Worm (Caenorhabditis elegans) whole organism, L4 larva: Measurements from ENCODE around the gene dep-1.

Experiments used
- D1046.2 ChIP-seq: fragments of 200-800 bp; sonication (Bioruptor generic); IDR thresholded peaks from 2 replicates; pipeline ENCODE4 v1.3.6; 2022; ENCODE audit warnings: missing genetic modification characterization, missing compliant biosample characterization
- T20F7.1 ChIP-seq: fragments of 200-800 bp; sonication (Bioruptor generic); optimal IDR thresholded peaks from 2 replicates; lab custom pipeline; 2018; ENCODE audit warnings: mild to moderate bottlenecking, missing genetic modification characterization, missing compliant biosample characterization
- Y48G9A.11 ChIP-seq: fragments of 200-800 bp; sonication (Bioruptor generic); IDR thresholded peaks from 2 replicates; pipeline ENCODE4 v1.3.6; 2022; ENCODE audit warnings: missing genetic modification reagents, missing genetic modification characterization, missing compliant biosample characterization
- aha-1 ChIP-seq: fragments of 150-350 bp; peaks from one replicate; lab custom pipeline; 2014; ENCODE audit warnings: missing biosample characterization, missing genetic modification characterization
- arid-1 ChIP-seq: fragments of 200-800 bp; sonication (Bioruptor generic); conservative IDR thresholded peaks from 2 replicates; pipeline ENCODE4 v1.3.6; 2022; ENCODE audit warnings: missing genetic modification reagents, missing genetic modification characterization, missing compliant biosample characterization
- ceh-32 ChIP-seq: sonication (generic microtip); optimal IDR thresholded peaks from 2 replicates; lab custom pipeline; 2016; ENCODE audit warnings: mild to moderate bottlenecking, missing genetic modification characterization, missing compliant biosample characterization; ENCODE audit not compliant: poor library complexity
- daf-16 ChIP-seq, 3 experiments: sonication (generic microtip); optimal IDR thresholded peaks; 2 replicates each; lab custom pipeline; 2016 to 2017; ENCODE audit warnings: missing genetic modification characterization in 3 of 3, missing genetic modification reagents in 3 of 3, mild to moderate bottlenecking in 2 of 3, missing compliant biosample characterization in 2 of 3, missing biosample characterization in 1 of 3, moderate library complexity in 1 of 3
- daf-8 ChIP-seq: fragments of 200-800 bp; sonication (Bioruptor generic); IDR thresholded peaks from 2 replicates; pipeline ENCODE4 v1.3.6; 2022; ENCODE audit warnings: missing genetic modification characterization, missing compliant biosample characterization
- dmd-6 ChIP-seq: fragments of 200-800 bp; sonication (Bioruptor generic); IDR thresholded peaks from 2 replicates; pipeline ENCODE4 v1.3.6; 2022; ENCODE audit warnings: missing genetic modification reagents, missing genetic modification characterization, missing compliant biosample characterization
- dmd-8 ChIP-seq: fragments of 200-800 bp; sonication (Bioruptor generic); IDR thresholded peaks from 2 replicates; pipeline ENCODE4 v1.3.6; 2022; ENCODE audit warnings: missing genetic modification characterization, missing compliant biosample characterization
- fkh-10 ChIP-seq: fragments of 150-350 bp; optimal IDR thresholded peaks from 2 replicates; lab custom pipeline; 2014; ENCODE audit warnings: missing biosample characterization, missing genetic modification reagents, missing genetic modification characterization
- fos-1 ChIP-seq: fragments of 150-350 bp; optimal IDR thresholded peaks from 2 replicates; lab custom pipeline; 2014; ENCODE audit warnings: missing biosample characterization, missing genetic modification characterization
- hlh-11 ChIP-seq: fragments of 200-800 bp; sonication (Bioruptor generic); optimal IDR thresholded peaks from 2 replicates; lab custom pipeline; 2018; ENCODE audit warnings: mild to moderate bottlenecking, missing genetic modification characterization, missing compliant biosample characterization
- lin-39 ChIP-seq: fragments of 150-350 bp; optimal IDR thresholded peaks from 2 replicates; lab custom pipeline; 2014; ENCODE audit warnings: missing biosample characterization, missing genetic modification reagents, missing genetic modification characterization
- mdl-1 ChIP-seq, 2 experiments: fragments of 150-350 bp in 1 of 2; sonication (generic microtip) in 1 of 2; optimal IDR thresholded peaks; 2 replicates each; lab custom pipeline; 2014 to 2017; ENCODE audit warnings: missing biosample characterization in 2 of 2, missing genetic modification characterization in 2 of 2
- mes-2 ChIP-seq: sonication (generic microtip); optimal IDR thresholded peaks from 2 replicates; lab custom pipeline; 2016; ENCODE audit warnings: missing genotype, mild to moderate bottlenecking, missing genetic modification characterization, missing compliant biosample characterization; ENCODE audit not compliant: poor library complexity, severe bottlenecking
- mxl-2 ChIP-seq: fragments of 200-800 bp; sonication (Bioruptor generic); conservative IDR thresholded peaks from 2 replicates; pipeline ENCODE4 v1.3.6; 2022; ENCODE audit warnings: missing genetic modification reagents, missing genetic modification characterization, missing compliant biosample characterization
- nhr-11 ChIP-seq: fragments of 150-350 bp; optimal IDR thresholded peaks from 2 replicates; lab custom pipeline; 2014; ENCODE audit warnings: missing biosample characterization, missing genetic modification characterization
- nhr-237 ChIP-seq: sonication (generic microtip); optimal IDR thresholded peaks from 2 replicates; lab custom pipeline; 2017; ENCODE audit warnings: missing biosample characterization, missing genetic modification characterization
- nhr-28 ChIP-seq: fragments of 150-350 bp; optimal IDR thresholded peaks from 2 replicates; lab custom pipeline; 2014; ENCODE audit warnings: missing biosample characterization, missing genetic modification characterization
- nhr-41 ChIP-seq: fragments of 200-800 bp; sonication (Bioruptor generic); IDR thresholded peaks from 2 replicates; pipeline ENCODE4 v1.3.6; 2022; ENCODE audit warnings: missing genetic modification reagents, missing genetic modification characterization, missing compliant biosample characterization
- nhr-76 ChIP-seq: fragments of 150-350 bp; optimal IDR thresholded peaks from 2 replicates; lab custom pipeline; 2014; ENCODE audit warnings: missing biosample characterization, missing genetic modification characterization
- nhr-77 ChIP-seq: fragments of 150-350 bp; optimal IDR thresholded peaks from 2 replicates; lab custom pipeline; 2014; ENCODE audit warnings: missing biosample characterization, missing genetic modification characterization
- pha-4 ChIP-seq, 2 experiments: fragments of 150-350 bp in 1 of 2; fragments of 200-800 bp in 1 of 2; sonication (Bioruptor generic) in 1 of 2; IDR thresholded peaks in 1 of 2; optimal IDR thresholded peaks in 1 of 2; 2 replicates each; pipeline versions ENCODE4 v1.3.6 to Lab custom; 2014 to 2022; ENCODE audit warnings: missing genetic modification characterization in 2 of 2, missing genetic modification reagents in 2 of 2, missing biosample characterization in 1 of 2, missing compliant biosample characterization in 1 of 2
- pqm-1 ChIP-seq: sonication (generic microtip); optimal IDR thresholded peaks from 2 replicates; lab custom pipeline; 2017; ENCODE audit warnings: missing biosample characterization, missing genetic modification characterization
- rbr-2 ChIP-seq: sonication (generic microtip); optimal IDR thresholded peaks from 2 replicates; lab custom pipeline; 2016; ENCODE audit warnings: missing genotype, missing genetic modification characterization, missing compliant biosample characterization
- sdz-12 ChIP-seq: fragments of 200-800 bp; sonication (Bioruptor generic); optimal IDR thresholded peaks from 2 replicates; lab custom pipeline; 2018; ENCODE audit warnings: mild to moderate bottlenecking, missing genetic modification characterization, missing compliant biosample characterization
- snpc-1.2 ChIP-seq: fragments of 200-800 bp; sonication (Bioruptor generic); IDR thresholded peaks from 2 replicates; pipeline ENCODE4 v1.3.6; 2022; ENCODE audit warnings: missing genetic modification reagents, missing genetic modification characterization, missing compliant biosample characterization
- snpc-4 ChIP-seq: fragments of 150-350 bp; optimal IDR thresholded peaks from 2 replicates; lab custom pipeline; 2014; ENCODE audit warnings: missing biosample characterization, missing genetic modification characterization
- spr-1 ChIP-seq: sonication (generic microtip); optimal IDR thresholded peaks from 2 replicates; lab custom pipeline; 2016; ENCODE audit warnings: mild to moderate bottlenecking, missing genetic modification characterization, missing compliant biosample characterization
- tag-97 ChIP-seq: fragments of 200-800 bp; sonication (Bioruptor generic); IDR thresholded peaks from 2 replicates; pipeline ENCODE4 v1.3.6; 2022; ENCODE audit warnings: missing genetic modification characterization, missing compliant biosample characterization
- tra-1 ChIP-seq: fragments of 200-800 bp; sonication (Bioruptor generic); IDR thresholded peaks from 2 replicates; pipeline ENCODE4 v1.3.6; 2022; ENCODE audit warnings: missing genetic modification reagents, missing genetic modification characterization, missing compliant biosample characterization
- unc-39 ChIP-seq: sonication (generic microtip); optimal IDR thresholded peaks from 2 replicates; lab custom pipeline; 2017; ENCODE audit warnings: missing biosample characterization, missing genetic modification characterization
- zfp-2 ChIP-seq: sonication (generic microtip); optimal IDR thresholded peaks from 2 replicates; lab custom pipeline; 2016; ENCODE audit warnings: mild to moderate bottlenecking, missing genetic modification characterization, missing compliant biosample characterization
- zip-11 ChIP-seq: fragments of 200-800 bp; sonication (Bioruptor generic); IDR thresholded peaks from 2 replicates; pipeline ENCODE4 v1.3.6; 2022; ENCODE audit warnings: missing genetic modification characterization, missing compliant biosample characterization
- ztf-11 ChIP-seq: fragments of 150-350 bp; optimal IDR thresholded peaks from 2 replicates; lab custom pipeline; 2014; ENCODE audit warnings: missing biosample characterization, missing genetic modification characterization

The dep-1 gene

DNA sequence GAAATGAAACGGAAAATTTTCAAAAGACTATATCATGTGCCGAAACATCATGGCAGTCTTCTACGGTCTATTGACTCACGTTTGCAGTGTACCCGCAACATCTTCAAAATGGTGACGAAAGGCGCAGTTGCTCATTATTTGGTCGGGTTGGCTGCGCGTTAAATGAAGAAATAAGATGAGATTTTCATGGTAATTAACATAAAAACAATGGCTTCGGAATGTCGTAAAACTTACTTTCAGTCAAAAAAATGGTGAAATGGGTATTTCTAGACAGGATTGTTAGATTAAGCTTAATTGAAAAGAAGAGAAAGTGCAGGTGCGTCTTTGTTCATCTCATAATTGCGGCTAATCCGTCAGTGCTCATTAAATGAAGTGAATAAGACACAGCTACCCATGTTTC lies 34.0 kb upstream of the dep-1 start, which contains the start of gene T24B8.7:
TSS of gene T24B8.7 (minus strand) at position 101 of the 400 bp plus-strand sequence.
- TF ChIP-seq Y48G9A.11 (GFP tag; lab: Robert Waterston, UW) (no peak), aha-1 (tag; lab: Kevin White, UChicago) (peak; percentile 35)

DNA sequence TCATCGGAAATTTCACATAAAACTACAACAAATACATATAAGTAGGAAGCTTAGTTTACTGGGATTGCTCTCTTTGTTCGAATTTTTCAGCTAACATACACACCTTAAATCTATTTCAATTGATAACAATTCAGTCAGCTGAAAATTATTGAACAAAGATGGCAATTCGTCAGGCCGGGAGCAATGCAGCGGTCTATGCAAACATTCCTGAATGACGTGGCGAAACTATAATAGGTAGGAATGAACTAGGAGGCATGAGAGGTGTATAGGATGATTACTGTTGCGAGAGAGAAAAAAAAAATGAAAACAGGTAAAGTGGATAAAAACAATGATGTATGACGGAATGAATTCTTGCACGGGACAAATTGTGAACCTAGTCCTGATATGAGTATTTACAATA lies 22.5 kb upstream of the dep-1 start:
- TF ChIP-seq unc-39 (tag; lab: Kevin White, UChicago) (no peak), nhr-28 (tag; lab: Kevin White, UChicago) (peak; percentile 0), dmd-8 (no peak), nhr-11 (no peak), nhr-77 (peak; percentile 10), sdz-12 (GFP tag; lab: Kevin White, UChicago) (no peak), nhr-76 (tag; lab: Kevin White, UChicago) (no peak), lin-39 (no peak), zfp-2 (tag; lab: Kevin White, UChicago) (no peak), pqm-1 (tag; lab: Kevin White, UChicago) (peak; percentile 67), ceh-32 (tag; lab: Kevin White, UChicago) (no peak), nhr-237 (tag; lab: Kevin White, UChicago) (no peak), snpc-1.2 (no peak)
- TF ChIP-seq, all 104 proteins: peak for 3

DNA sequence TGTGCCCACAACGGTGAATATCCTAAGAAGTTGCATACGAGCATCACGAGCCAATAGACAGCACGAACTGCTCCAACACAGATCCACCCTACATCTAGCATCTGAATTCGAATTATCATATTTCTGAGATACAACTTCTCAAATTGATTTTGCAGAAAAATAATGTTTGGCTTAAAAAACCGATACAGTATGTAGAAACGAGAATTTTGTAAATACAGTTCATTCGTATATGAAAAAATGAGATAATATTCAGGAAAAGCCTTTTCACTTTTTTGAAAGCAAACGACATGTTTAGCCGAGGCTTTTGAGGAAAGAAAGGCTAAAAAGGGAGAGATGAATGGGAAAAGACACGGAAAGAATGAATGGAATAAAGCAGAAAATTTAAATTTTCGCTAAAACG lies 21.7 kb upstream of the dep-1 start, which contains the start of gene F37B12.3:
TSS of gene F37B12.3 (minus strand) at position 101 of the 400 bp plus-strand sequence.
- TF ChIP-seq arid-1 (GFP tag; lab: Robert Waterston, UW) (no peak), fos-1 (tag; lab: Kevin White, UChicago) (no peak), snpc-4 (tag; lab: Kevin White, UChicago) (no peak), tag-97 (GFP tag; lab: Robert Waterston, UW) (no peak), fkh-10 (GFP tag; lab: Kevin White, UChicago) (no peak), daf-8 (GFP tag; lab: Robert Waterston, UW) (no peak), nhr-41 (GFP tag; lab: Robert Waterston, UW) (no peak), rbr-2 (tag; lab: Kevin White, UChicago) (no peak), tra-1 (GFP tag; lab: Robert Waterston, UW) (no peak), mes-2 (tag; lab: Kevin White, UChicago) (no peak), D1046.2 (GFP tag; lab: Robert Waterston, UW) (no peak), daf-16 (GFP tag; optimal IDR thresholded peaks at IDR 0.05; lab: Kevin White, UChicago) (no peak), daf-16 (tag; optimal IDR thresholded peaks at IDR 0.05; lab: Kevin White, UChicago) (no peak)
- TF ChIP-seq, all 104 proteins: peak for 0

DNA sequence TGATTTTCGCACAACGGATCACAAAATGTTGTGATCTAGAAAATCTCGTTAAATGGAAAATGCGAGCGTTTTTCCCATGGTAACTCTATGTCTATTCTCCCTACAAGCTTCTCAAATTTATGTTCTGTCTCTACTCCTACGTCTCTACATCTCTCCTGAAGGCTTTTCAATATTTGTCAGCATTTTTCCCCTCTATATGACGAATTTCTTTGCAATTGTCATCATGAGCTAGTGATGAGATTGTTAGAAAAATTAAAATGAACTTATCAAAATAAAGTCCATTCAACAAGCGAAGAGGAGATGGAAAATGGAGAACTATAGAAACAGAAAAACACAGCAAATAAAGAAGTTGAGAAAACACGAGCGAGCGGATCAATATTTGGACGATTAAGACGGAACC lies 19.1 kb upstream of the dep-1 start:
- TF ChIP-seq mdl-1 (tag; optimal IDR thresholded peaks at IDR 0.05; lab: Kevin White, UChicago), result no peak
- TF ChIP-seq pqm-1 (tag; lab: Kevin White, UChicago), result peak; percentile 23
- TF ChIP-seq nhr-76 (tag; lab: Kevin White, UChicago), result no peak
- no peak for TF ChIP-seq daf-16 (GFP tag; optimal IDR thresholded peaks at IDR 0.05; lab: Kevin White, UChicago)
- peak; percentile 31 for TF ChIP-seq daf-16 (tag; optimal IDR thresholded peaks at IDR 0.05; lab: Kevin White, UChicago)
- no peak for TF ChIP-seq dmd-6 (GFP tag; lab: Robert Waterston, UW)
- no peak for TF ChIP-seq ztf-11 (tag; lab: Kevin White, UChicago)
- no peak for TF ChIP-seq mxl-2 (GFP tag; lab: Robert Waterston, UW)

DNA sequence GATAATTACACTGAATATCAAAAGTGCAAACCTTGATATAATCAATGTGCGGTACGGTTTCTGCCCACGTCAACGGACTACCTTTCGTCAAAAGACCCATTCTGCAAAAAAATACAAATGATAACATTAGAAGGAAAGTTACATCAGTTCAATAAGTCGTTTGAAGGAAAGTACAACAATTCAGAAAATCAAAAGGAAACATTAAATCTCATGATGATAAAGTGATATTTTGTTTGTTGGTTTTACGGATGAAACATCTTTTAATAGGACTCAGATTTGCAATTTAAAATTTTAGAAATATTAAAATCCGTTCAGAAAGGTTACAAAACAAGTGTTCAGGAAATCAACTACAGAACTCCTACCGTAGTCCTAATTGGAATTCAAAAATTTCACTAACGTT lies 18.6 kb upstream of the dep-1 start, which contains the start of gene gcs-1:
TSS of gene gcs-1 (minus strand) at position 101 of the 400 bp plus-strand sequence.
- TF ChIP-seq hlh-11 (tag; lab: Kevin White, UChicago) (no peak), T20F7.1 (GFP tag; lab: Kevin White, UChicago) (no peak), zip-11 (no peak), pha-4 (GFP tag; IDR thresholded peaks at IDR 0.05; lab: Robert Waterston, UW) (no peak), pha-4 (tag; optimal IDR thresholded peaks at IDR 0.05; lab: Kevin White, UChicago) (no peak), spr-1 (tag; lab: Kevin White, UChicago) (no peak)
